Fruit fly (Drosophila melanogaster) whole organism, pupa: ENCODE results near the gene UQCR-C2.

Source experiments
- CG10348 ChIP-seq: fragments of 200-800 bp; sonication (Bioruptor generic); IDR thresholded peaks from 2 replicates; pipeline ENCODE4 v1.3.6; 2022; ENCODE audit warnings: missing biosample characterization, missing genetic modification characterization
- CG12605 ChIP-seq: fragments of 200-800 bp; sonication (Bioruptor generic); IDR thresholded peaks from 2 replicates; pipeline ENCODE4 v1.3.6; 2022; ENCODE audit warnings: missing biosample characterization, missing genetic modification characterization
- CG8159 ChIP-seq: fragments of 200-800 bp; sonication (Bioruptor generic); optimal IDR thresholded peaks from 3 replicates; lab custom pipeline; 2018; ENCODE audit warnings: missing biosample characterization, mild to moderate bottlenecking, missing genetic modification characterization, moderate library complexity
- CG8301 ChIP-seq: fragments of 200-800 bp; sonication (Bioruptor generic); optimal IDR thresholded peaks from 2 replicates; lab custom pipeline; 2018; ENCODE audit warnings: missing biosample characterization, mild to moderate bottlenecking, missing genetic modification characterization
- D1 ChIP-seq: fragments of 200-800 bp; sonication (Bioruptor generic); optimal IDR thresholded peaks from 2 replicates; lab custom pipeline; 2018; ENCODE audit warnings: missing biosample characterization, mild to moderate bottlenecking, missing genetic modification characterization, moderate library complexity
- EcR ChIP-seq: fragments of 200-800 bp; sonication (Bioruptor generic); optimal IDR thresholded peaks from 3 replicates; lab custom pipeline; 2019; ENCODE audit warnings: missing biosample characterization, missing genetic modification characterization, mild to moderate bottlenecking, moderate library complexity, missing genetic modification reagents
- Ets98B ChIP-seq: fragments of 200-800 bp; sonication (Bioruptor generic); IDR thresholded peaks from 2 replicates; pipeline ENCODE4 v1.3.6; 2022; ENCODE audit warnings: missing biosample characterization, missing genetic modification characterization
- gl ChIP-seq: fragments of 200-800 bp; sonication (Bioruptor generic); optimal IDR thresholded peaks from 2 replicates; lab custom pipeline; 2018; ENCODE audit warnings: missing biosample characterization, mild to moderate bottlenecking, missing genetic modification characterization
- rn ChIP-seq: fragments of 200-800 bp; sonication (Bioruptor generic); IDR thresholded peaks from 2 replicates; pipeline ENCODE4 v1.3.6; 2022; ENCODE audit warnings: missing biosample characterization, missing genetic modification characterization

- TF ChIP-seq rn (GFP tag; lab: Robert Waterston, UW) (no peak), CG10348 (GFP tag; lab: Robert Waterston, UW) (no peak), CG8159 (tag; lab: Kevin White, UChicago) (no peak), Ets98B (GFP tag; lab: Robert Waterston, UW) (no peak), CG12605 (GFP tag; lab: Robert Waterston, UW) (no peak), CG8301 (tag; lab: Kevin White, UChicago) (no peak), D1 (tag; lab: Kevin White, UChicago) (no peak), EcR (GFP tag; lab: Kevin White, UChicago) (no peak), gl (no peak)
Observed at dm6 chr3L:16634091-16634490, 50.2 kb downstream of the UQCR-C2 start.
